Fruit fly (Drosophila melanogaster): ENCODE results near the gene CG45080.

CG45080 gene

dm6 chr3R:13366561-13367518 is 47.8 kb upstream of the CG45080 start, which contains the start of gene Elp6 (continued):
- TF ChIP-seq CG31388 (GFP tag; optimal IDR thresholded peaks at IDR 0.05) (peak; percentile 3), CG3407 (GFP tag; optimal IDR thresholded peaks at IDR 0.05) (no peak), NfI (GFP tag; optimal IDR thresholded peaks at IDR 0.05) (peak; percentile 48), Rfx (GFP tag; IDR thresholded peaks at IDR 0.05) (peak; percentile 84), MBD-R2 (GFP tag; IDR thresholded peaks at IDR 0.05) (peak; percentile 60; the same call in 1 of the 2 replicates), Lhr (GFP tag; optimal IDR thresholded peaks at IDR 0.05) (no peak), Kr (GFP tag; optimal IDR thresholded peaks at IDR 0.05) (no peak), wek (GFP tag; optimal IDR thresholded peaks at IDR 0.05) (no peak), CG32772 (GFP tag; IDR thresholded peaks at IDR 0.05) (no peak), dysf (GFP tag; IDR thresholded peaks at IDR 0.05) (peak; percentile 76), CG17568 (GFP tag; optimal IDR thresholded peaks at IDR 0.05) (peak; percentile 38), p53 (GFP tag; optimal IDR thresholded peaks at IDR 0.05) (no peak), hbn (GFP tag; IDR thresholded peaks at IDR 0.05; ENCODE audit: partially characterized antibody) (no peak), Ada2b (GFP tag; IDR thresholded peaks at IDR 0.05) (peak; percentile 57), Dip3 (GFP tag; optimal IDR thresholded peaks at IDR 0.05) (peak; percentile 47), CG1603 (tag; optimal IDR thresholded peaks at IDR 0.05) (no peak), CoRest (tag; optimal IDR thresholded peaks at IDR 0.05) (peak; percentile 80), Six4 (GFP tag; optimal IDR thresholded peaks at IDR 0.05) (peak; percentile 47), sisA (GFP tag; IDR thresholded peaks at IDR 0.05) (peak; percentile 63; the same call in 1 of the 2 replicates), usp (GFP tag; optimal IDR thresholded peaks at IDR 0.05) (no peak), Tbp (GFP tag; optimal IDR thresholded peaks at IDR 0.05) (no peak), CG11695 (GFP tag; IDR thresholded peaks at IDR 0.05) (peak; percentile 37; the same call in 1 of the 3 replicates), GATAe (GFP tag; conservative IDR thresholded peaks at IDR 0.05) (no peak), Doc3 (GFP tag; IDR thresholded peaks at IDR 0.05; ENCODE audit: partially characterized antibody) (no peak), CG12299 (tag; optimal IDR thresholded peaks at IDR 0.05) (no peak), eve (GFP tag; optimal IDR thresholded peaks at IDR 0.05) (peak in 1 of 2 experiments; percentile 62), slp2 (GFP tag; optimal IDR thresholded peaks at IDR 0.05) (peak; percentile 53), Max (GFP tag; optimal IDR thresholded peaks at IDR 0.05) (peak; percentile 38), Hmr (GFP tag; optimal IDR thresholded peaks at IDR 0.05) (peak; percentile 77), oc (tag; optimal IDR thresholded peaks at IDR 0.05) (no peak), CG31224 (GFP tag; IDR thresholded peaks at IDR 0.05) (no peak; the same call in 1 of the 2 replicates), aop (GFP tag; IDR thresholded peaks at IDR 0.05) (no peak), cg (GFP tag; optimal IDR thresholded peaks at IDR 0.05) (no peak), nom (GFP tag; optimal IDR thresholded peaks at IDR 0.05) (no peak), CG8765 (GFP tag; IDR thresholded peaks at IDR 0.05) (no peak), Pdp1 (GFP tag; optimal IDR thresholded peaks at IDR 0.05) (peak; percentile 44 to 60), pan (optimal IDR thresholded peaks at IDR 0.05) (no peak), pan (GFP tag; optimal IDR thresholded peaks at IDR 0.05 in 1 of 2, IDR thresholded peaks at IDR 0.05 in 1 of 2) (peak in 1 of 2 experiments; percentile 64), ems (GFP tag; optimal IDR thresholded peaks at IDR 0.05) (peak; percentile 38), CG12155 (GFP tag; optimal IDR thresholded peaks at IDR 0.05) (peak; percentile 32), CG17385 (GFP tag; optimal IDR thresholded peaks at IDR 0.05) (peak; percentile 57), CG9797 (GFP tag; optimal IDR thresholded peaks at IDR 0.05) (peak; percentile 59), chn (GFP tag; optimal IDR thresholded peaks at IDR 0.05) (peak; percentile 69), CG10366 (GFP tag; IDR thresholded peaks at IDR 0.05) (peak; percentile 66), Trl (optimal IDR thresholded peaks at IDR 0.05) (no peak), Trl (GFP tag; optimal IDR thresholded peaks at IDR 0.05) (peak; percentile 53), Atf3 (GFP tag; optimal IDR thresholded peaks at IDR 0.05) (no peak), unpg (GFP tag; optimal IDR thresholded peaks at IDR 0.05) (peak; percentile 38), B-H1 (GFP tag; IDR thresholded peaks at IDR 0.05) (peak; percentile 46; the same call in 2 of the 3 replicates)
